Worm (Caenorhabditis elegans) whole organism, L2 larva: ENCODE data around the gene nlp-82.
A peak's percentile ranks its signal among the peaks of the same experiment; 100 is the strongest.

ENCODE experiments used
- C34F6.9 ChIP-seq: fragments of 150-350 bp; optimal IDR thresholded peaks from 2 replicates; lab custom pipeline; 2014; ENCODE audit warnings: missing biosample characterization, missing genetic modification characterization
- F13H6.1 ChIP-seq: sonication (generic microtip); optimal IDR thresholded peaks from 2 replicates; lab custom pipeline; 2016; ENCODE audit warnings: missing genetic modification characterization, missing compliant biosample characterization
- R02D3.7 ChIP-seq: fragments of 150-350 bp; optimal IDR thresholded peaks from 2 replicates; lab custom pipeline; 2014; ENCODE audit warnings: missing biosample characterization, missing genetic modification characterization
- alr-1 ChIP-seq: fragments of 150-350 bp; optimal IDR thresholded peaks from 2 replicates; lab custom pipeline; 2014; ENCODE audit warnings: missing biosample characterization, missing genetic modification characterization
- blmp-1 ChIP-seq: sonication (generic microtip); optimal IDR thresholded peaks from 2 replicates; lab custom pipeline; 2017; ENCODE audit warnings: missing genetic modification characterization, mild to moderate bottlenecking, missing compliant biosample characterization, antibody characterized with exemption, moderate library complexity; ENCODE audit not compliant: insufficient read depth
- nhr-237 ChIP-seq: fragments of 150-350 bp; optimal IDR thresholded peaks from 2 replicates; lab custom pipeline; 2014; ENCODE audit warnings: missing biosample characterization, missing genetic modification characterization
- nhr-25 ChIP-seq: fragments of 150-350 bp; sonication (generic microtip); optimal IDR thresholded peaks from 3 replicates; lab custom pipeline; 2014; ENCODE audit warnings: missing biosample characterization, missing genetic modification characterization
- peb-1 ChIP-seq: fragments of 150-350 bp; optimal IDR thresholded peaks from 2 replicates; lab custom pipeline; 2014; ENCODE audit warnings: missing biosample characterization, missing genetic modification characterization
- sma-9 ChIP-seq, 2 experiments: fragments of 150-350 bp in 1 of 2; sonication (generic microtip) in 1 of 2; optimal IDR thresholded peaks; 2 replicates each; lab custom pipeline; 2014 to 2016; ENCODE audit warnings: missing genetic modification characterization in 2 of 2, mild to moderate bottlenecking in 1 of 2, missing biosample characterization in 1 of 2, missing compliant biosample characterization in 1 of 2, missing genetic modification reagents in 1 of 2, moderate library complexity in 1 of 2
- snpc-4 ChIP-seq: fragments of 150-350 bp; optimal IDR thresholded peaks from 2 replicates; lab custom pipeline; 2014; ENCODE audit warnings: missing biosample characterization, missing genetic modification characterization
- unc-62 ChIP-seq: fragments of 150-350 bp; optimal IDR thresholded peaks from 2 replicates; lab custom pipeline; 2014; ENCODE audit warnings: missing biosample characterization, missing genetic modification reagents, missing genetic modification characterization
- ztf-11 ChIP-seq: sonication (generic microtip); optimal IDR thresholded peaks from 2 replicates; lab custom pipeline; 2017; ENCODE audit warnings: missing biosample characterization, missing genetic modification characterization

DNA sequence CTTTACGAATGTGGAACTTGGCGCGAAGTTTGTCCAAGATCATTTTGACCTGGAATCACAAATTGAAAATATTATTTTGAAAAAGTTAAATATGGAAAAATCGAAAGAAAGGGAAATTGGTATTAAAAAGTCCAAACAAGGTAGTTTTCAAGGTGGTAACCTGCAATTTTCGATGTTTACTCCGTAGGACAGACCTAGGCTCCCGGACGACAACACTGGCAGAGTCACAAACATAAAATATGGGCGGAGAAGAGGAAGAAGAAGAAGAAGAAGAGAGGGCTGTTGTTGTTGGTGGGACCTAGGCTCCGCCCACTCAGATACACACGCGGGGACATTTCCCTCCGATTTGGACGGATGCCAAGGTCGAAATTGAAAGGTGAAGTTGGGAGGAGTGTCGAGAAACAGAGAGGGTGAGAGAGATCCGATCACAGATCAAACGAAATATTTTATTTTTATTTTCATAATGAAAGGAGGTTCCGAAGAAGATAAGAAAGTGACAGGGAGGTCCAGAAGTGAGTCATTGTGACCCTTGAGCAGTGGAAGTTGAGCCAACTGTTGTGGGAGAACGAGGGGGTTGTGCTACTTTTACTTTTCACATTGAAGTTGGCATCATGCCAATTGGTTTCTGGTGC is 8.0 kb upstream of the nlp-82 start, which contains the start of gene aqp-2:
- TF ChIP-seq R02D3.7 (tag; lab: Kevin White, UChicago) (no peak), C34F6.9 (peak; percentile 17), unc-62 (GFP tag; lab: Kevin White, UChicago) (no peak), blmp-1 (tag; lab: Kevin White, UChicago) (no peak), F13H6.1 (tag; lab: Kevin White, UChicago) (peak; percentile 68), nhr-237 (tag; lab: Kevin White, UChicago) (no peak), alr-1 (tag; lab: Kevin White, UChicago) (no peak), snpc-4 (no peak), peb-1 (tag; lab: Kevin White, UChicago) (no peak), ztf-11 (no peak), nhr-25 (peak; percentile 31), sma-9 (GFP tag; optimal IDR thresholded peaks at IDR 0.05; lab: Kevin White, UChicago) (peak; percentile 82), sma-9 (tag; optimal IDR thresholded peaks at IDR 0.05; lab: Kevin White, UChicago) (no peak)
